Worm (Caenorhabditis elegans) whole organism, L2 larva: ENCODE results near the gene F53B1.3.

Experiments used
- C34F6.9 ChIP-seq: fragments of 150-350 bp; optimal IDR thresholded peaks from 2 replicates; lab custom pipeline; 2014; ENCODE audit warnings: missing biosample characterization, missing genetic modification characterization
- F13H6.1 ChIP-seq: sonication (generic microtip); optimal IDR thresholded peaks from 2 replicates; lab custom pipeline; 2016; ENCODE audit warnings: missing genetic modification characterization, missing compliant biosample characterization
- Y55F3AM.14 ChIP-seq: fragments of 200-800 bp; sonication (Bioruptor generic); optimal IDR thresholded peaks from 2 replicates; lab custom pipeline; 2018; ENCODE audit warnings: mild to moderate bottlenecking, missing genetic modification characterization, missing compliant biosample characterization
- ZK546.5 ChIP-seq: sonication (generic microtip); optimal IDR thresholded peaks from 2 replicates; lab custom pipeline; 2017; ENCODE audit warnings: missing biosample characterization, missing genetic modification characterization
- aly-2 ChIP-seq: fragments of 150-350 bp; optimal IDR thresholded peaks from 2 replicates; lab custom pipeline; 2014; ENCODE audit warnings: missing biosample characterization, missing genetic modification characterization
- ama-1 ChIP-seq: fragments of 150-350 bp; optimal IDR thresholded peaks from 2 replicates; lab custom pipeline; 2018; ENCODE audit warnings: inconsistent platforms
- ceh-16 ChIP-seq: fragments of 150-350 bp; optimal IDR thresholded peaks from 2 replicates; lab custom pipeline; 2014; ENCODE audit warnings: missing biosample characterization, missing genetic modification characterization
- ceh-82 ChIP-seq: fragments of 150-350 bp; optimal IDR thresholded peaks from 2 replicates; lab custom pipeline; 2014; ENCODE audit warnings: missing biosample characterization, missing genetic modification characterization
- crh-2 ChIP-seq: sonication (generic microtip); optimal IDR thresholded peaks from 2 replicates; lab custom pipeline; 2017; ENCODE audit warnings: missing biosample characterization, missing genetic modification characterization
- dmd-4 ChIP-seq: sonication (generic microtip); optimal IDR thresholded peaks from 2 replicates; lab custom pipeline; 2017; ENCODE audit warnings: missing biosample characterization, missing genetic modification characterization
- egl-27 ChIP-seq: sonication (generic microtip); optimal IDR thresholded peaks from 3 replicates; lab custom pipeline; 2017; ENCODE audit warnings: missing biosample characterization, missing genetic modification reagents, missing genetic modification characterization
- elt-3 ChIP-seq: sonication (generic microtip); optimal IDR thresholded peaks from 2 replicates; lab custom pipeline; 2017; ENCODE audit warnings: missing biosample characterization, missing genetic modification characterization
- fos-1 ChIP-seq: fragments of 150-350 bp; optimal IDR thresholded peaks from 2 replicates; lab custom pipeline; 2014; ENCODE audit warnings: missing biosample characterization, missing genetic modification characterization
- gmeb-1 ChIP-seq: fragments of 150-350 bp; optimal IDR thresholded peaks from 2 replicates; lab custom pipeline; 2014; ENCODE audit warnings: missing biosample characterization, missing genetic modification characterization
- lin-39 ChIP-seq: fragments of 150-350 bp; optimal IDR thresholded peaks from 2 replicates; lab custom pipeline; 2014; ENCODE audit warnings: missing biosample characterization, missing genetic modification reagents, missing genetic modification characterization
- lsy-2 ChIP-seq, 2 experiments: fragments of 150-350 bp in 1 of 2; sonication (generic microtip) in 1 of 2; optimal IDR thresholded peaks; 2 replicates each; lab custom pipeline; 2014 to 2017; ENCODE audit warnings: missing biosample characterization in 2 of 2, missing genetic modification characterization in 2 of 2
- mbf-1 ChIP-seq: sonication (generic microtip); optimal IDR thresholded peaks from 2 replicates; lab custom pipeline; 2017; ENCODE audit warnings: missing biosample characterization, missing genetic modification characterization
- nhr-10 ChIP-seq: sonication (generic microtip); optimal IDR thresholded peaks from 2 replicates; lab custom pipeline; 2017; ENCODE audit warnings: missing biosample characterization, missing genetic modification characterization
- nhr-11 ChIP-seq: fragments of 150-350 bp; optimal IDR thresholded peaks from 2 replicates; lab custom pipeline; 2014; ENCODE audit warnings: missing biosample characterization, missing genetic modification characterization
- nhr-12 ChIP-seq: fragments of 150-350 bp; optimal IDR thresholded peaks from 2 replicates; lab custom pipeline; 2014; ENCODE audit warnings: missing biosample characterization, missing genetic modification characterization
- nhr-129 ChIP-seq: fragments of 150-350 bp; optimal IDR thresholded peaks from 2 replicates; lab custom pipeline; 2014; ENCODE audit warnings: missing biosample characterization, missing genetic modification characterization
- nhr-21 ChIP-seq: fragments of 150-350 bp; optimal IDR thresholded peaks from 2 replicates; lab custom pipeline; 2014; ENCODE audit warnings: missing biosample characterization, missing genetic modification characterization
- nhr-25 ChIP-seq: fragments of 150-350 bp; sonication (generic microtip); optimal IDR thresholded peaks from 3 replicates; lab custom pipeline; 2014; ENCODE audit warnings: missing biosample characterization, missing genetic modification characterization
- nhr-77 ChIP-seq: fragments of 150-350 bp; optimal IDR thresholded peaks from 2 replicates; lab custom pipeline; 2014; ENCODE audit warnings: missing biosample characterization, missing genetic modification characterization
- peb-1 ChIP-seq: fragments of 150-350 bp; optimal IDR thresholded peaks from 2 replicates; lab custom pipeline; 2014; ENCODE audit warnings: missing biosample characterization, missing genetic modification characterization
- skn-1 ChIP-seq: sonication (generic microtip); optimal IDR thresholded peaks from 2 replicates; lab custom pipeline; 2017; ENCODE audit warnings: missing biosample characterization, missing genetic modification characterization
- sma-3 ChIP-seq: sonication (generic microtip); optimal IDR thresholded peaks from 2 replicates; lab custom pipeline; 2016; ENCODE audit warnings: missing genetic modification reagents, missing genetic modification characterization, missing compliant biosample characterization
- sma-9 ChIP-seq, 2 experiments: fragments of 150-350 bp in 1 of 2; sonication (generic microtip) in 1 of 2; optimal IDR thresholded peaks; 2 replicates each; lab custom pipeline; 2014 to 2016; ENCODE audit warnings: missing genetic modification characterization in 2 of 2, mild to moderate bottlenecking in 1 of 2, missing biosample characterization in 1 of 2, missing compliant biosample characterization in 1 of 2, missing genetic modification reagents in 1 of 2, moderate library complexity in 1 of 2
- unc-55 ChIP-seq: fragments of 150-350 bp; sonication (generic microtip); optimal IDR thresholded peaks from 3 replicates; lab custom pipeline; 2014; ENCODE audit warnings: missing biosample characterization, missing genetic modification reagents, missing genetic modification characterization
- zag-1 ChIP-seq: fragments of 150-350 bp; optimal IDR thresholded peaks from 2 replicates; lab custom pipeline; 2014; ENCODE audit warnings: missing biosample characterization, missing genetic modification characterization
- ztf-4 ChIP-seq: fragments of 150-350 bp; optimal IDR thresholded peaks from 2 replicates; lab custom pipeline; 2014; ENCODE audit warnings: missing biosample characterization, missing genetic modification characterization

F53B1.3 gene

ce11 chrX:2071392-2072001, 33.9 kb upstream of the F53B1.3 start (continued):
- TF ChIP-seq aly-2 (tag; lab: Kevin White, UChicago) (no peak), mbf-1 (no peak), C34F6.9 (tag; lab: Kevin White, UChicago) (peak; percentile 88), nhr-21 (tag; lab: Kevin White, UChicago) (peak; percentile 30), fos-1 (peak; percentile 37), sma-9 (GFP tag; optimal IDR thresholded peaks at IDR 0.05; lab: Kevin White, UChicago) (peak; percentile 79), sma-9 (tag; optimal IDR thresholded peaks at IDR 0.05; lab: Kevin White, UChicago) (no peak), nhr-11 (tag; lab: Kevin White, UChicago) (no peak), nhr-12 (no peak)

ce11 chrX:2074055-2074454, 31.4 kb upstream of the F53B1.3 start, which contains the start of gene txdc-12.2:
Gene txdc-12.2 (plus strand): TSS chrX:2074450.
- TF ChIP-seq fos-1: peak; percentile 1
- no peak for TF ChIP-seq C34F6.9 (tag; lab: Kevin White, UChicago)

ce11 chrX:2075169-2075568, 30.2 kb upstream of the F53B1.3 start:
- peak; percentile 13 for TF ChIP-seq sma-9 (GFP tag; optimal IDR thresholded peaks at IDR 0.05; lab: Kevin White, UChicago)
- no peak for TF ChIP-seq sma-9 (tag; optimal IDR thresholded peaks at IDR 0.05; lab: Kevin White, UChicago)
- TF ChIP-seq C34F6.9 (tag; lab: Kevin White, UChicago): no peak
- TF ChIP-seq nhr-129 (tag; lab: Kevin White, UChicago): peak; percentile 26
- peak; percentile 27 for TF ChIP-seq nhr-25 (tag; lab: Kevin White, UChicago)

- no peak for TF ChIP-seq Y55F3AM.14 (GFP tag; lab: Kevin White, UChicago)
- TF ChIP-seq ceh-16 (tag; lab: Kevin White, UChicago): no peak
- TF ChIP-seq zag-1 (tag; lab: Kevin White, UChicago): no peak
These were observed 26.6 kb upstream of the F53B1.3 start for ce11 chrX:2078822-2079221.

- no peak for TF ChIP-seq sma-3 (GFP tag; lab: Kevin White, UChicago)
- no peak for TF ChIP-seq egl-27 (tag; lab: Kevin White, UChicago)
- no peak for TF ChIP-seq unc-55 (GFP tag; lab: Kevin White, UChicago)
- no peak for TF ChIP-seq lsy-2 (tag; optimal IDR thresholded peaks at IDR 0.05; lab: Kevin White, UChicago)
- TF ChIP-seq peb-1 (tag; lab: Kevin White, UChicago): no peak
- no peak for TF ChIP-seq ztf-4 (tag; lab: Kevin White, UChicago)
- no peak for TF ChIP-seq elt-3 (tag; lab: Kevin White, UChicago)
- TF ChIP-seq sma-9 (GFP tag; optimal IDR thresholded peaks at IDR 0.05; lab: Kevin White, UChicago): no peak
- TF ChIP-seq sma-9 (tag; optimal IDR thresholded peaks at IDR 0.05; lab: Kevin White, UChicago): no peak
- no peak for TF ChIP-seq lin-39 (tag; lab: Kevin White, UChicago)
- TF ChIP-seq crh-2 (tag; lab: Kevin White, UChicago): no peak
- no peak for TF ChIP-seq gmeb-1 (tag; lab: Kevin White, UChicago)
- no peak for TF ChIP-seq nhr-11 (tag; lab: Kevin White, UChicago)
- no peak for TF ChIP-seq aly-2 (tag; lab: Kevin White, UChicago)
- TF ChIP-seq nhr-129 (tag; lab: Kevin White, UChicago): no peak
These were observed 25.9 kb upstream of the F53B1.3 start, which contains the start of gene F49H12.4 for ce11 chrX:2079536-2079935. Gene F49H12.4 (plus strand): TSS chrX:2079836.

- TF ChIP-seq ZK546.5 (no peak), nhr-21 (tag; lab: Kevin White, UChicago) (no peak), F13H6.1 (tag; lab: Kevin White, UChicago) (no peak), elt-3 (tag; lab: Kevin White, UChicago) (no peak), aly-2 (tag; lab: Kevin White, UChicago) (no peak), nhr-10 (tag; lab: Kevin White, UChicago) (no peak), skn-1 (tag; lab: Kevin White, UChicago) (no peak)
- TF ChIP-seq, all 48 proteins: peak for 0
These were observed 21.4 kb upstream of the F53B1.3 start, which contains the start of gene F49H12.3 for ce11 chrX:2084019-2084418. Gene F49H12.3 (plus strand): TSS chrX:2084375.

ce11 chrX:2084988-2085387, 20.4 kb upstream of the F53B1.3 start, which contains the start of gene F49H12.2:
Gene F49H12.2 (plus strand): TSS chrX:2085288.
- no peak for TF ChIP-seq nhr-21 (tag; lab: Kevin White, UChicago)
- no peak for TF ChIP-seq sma-9 (GFP tag; optimal IDR thresholded peaks at IDR 0.05; lab: Kevin White, UChicago)
- no peak for TF ChIP-seq sma-9 (tag; optimal IDR thresholded peaks at IDR 0.05; lab: Kevin White, UChicago)
- TF ChIP-seq dmd-4 (tag; lab: Kevin White, UChicago): no peak
- no peak for TF ChIP-seq C34F6.9 (tag; lab: Kevin White, UChicago)
- no peak for TF ChIP-seq lin-39 (tag; lab: Kevin White, UChicago)
- no peak for TF ChIP-seq sma-3 (GFP tag; lab: Kevin White, UChicago)
- TF ChIP-seq ceh-82 (tag; lab: Kevin White, UChicago): no peak
- no peak for TF ChIP-seq mbf-1
- TF ChIP-seq ama-1: no peak
- no peak for TF ChIP-seq egl-27 (tag; lab: Kevin White, UChicago)
- TF ChIP-seq nhr-129 (tag; lab: Kevin White, UChicago): no peak
- no peak for TF ChIP-seq F13H6.1 (tag; lab: Kevin White, UChicago)
- no peak for TF ChIP-seq nhr-77 (tag; lab: Kevin White, UChicago)
- TF ChIP-seq, all 48 proteins: peak for 0
